Worm (Caenorhabditis elegans) whole organism, L4/young adult: ENCODE data around the gene F49H6.5.

Experiments
- dao-5 ChIP-seq: sonication (generic microtip); optimal IDR thresholded peaks from 2 replicates; lab custom pipeline; 2016; ENCODE audit warnings: missing genotype, missing genetic modification characterization, moderate library complexity, missing compliant biosample characterization
- him-1 ChIP-seq: sonication (generic microtip); optimal IDR thresholded peaks from 2 replicates; lab custom pipeline; 2016; ENCODE audit warnings: missing genotype, missing genetic modification reagents, missing genetic modification characterization, missing compliant biosample characterization

DNA sequence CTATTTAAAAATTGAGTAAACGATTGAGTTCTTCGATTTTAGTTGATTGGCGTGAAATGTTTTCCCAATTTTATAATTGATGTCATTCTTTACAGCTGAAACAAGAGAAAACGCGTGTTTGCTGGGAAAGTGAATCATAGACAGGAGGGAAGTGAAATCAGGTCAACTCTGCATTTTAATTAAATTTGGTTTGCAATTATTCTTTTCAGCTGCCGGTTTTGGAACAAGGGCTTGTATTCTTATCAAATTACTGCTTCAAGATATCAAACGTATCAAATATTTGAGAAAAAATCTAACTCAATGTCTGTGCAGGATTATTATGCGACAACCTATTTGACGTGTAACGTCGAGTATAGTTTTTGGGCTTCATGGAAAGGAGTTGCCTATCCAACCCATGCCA is 6.3 kb upstream of the F49H6.5 start, which contains the start of gene srh-97:
- TF ChIP-seq him-1 (tag; lab: Kevin White, UChicago) (no peak), dao-5 (no peak)
